Fruit fly (Drosophila melanogaster) whole organism, prepupa: Measurements from ENCODE around the gene Son.
A peak's percentile ranks its signal among the peaks of the same experiment; 100 is the strongest.

Experiments used
- CG15336 ChIP-seq: fragments of 200-800 bp; sonication (Bioruptor generic); IDR thresholded peaks from 2 replicates; pipeline ENCODE4 v1.3.6; 2022; ENCODE audit warnings: missing biosample characterization, missing genetic modification characterization
- CG16779 ChIP-seq: fragments of 200-800 bp; sonication (Bioruptor generic); optimal IDR thresholded peaks from 3 replicates; lab custom pipeline; 2017; ENCODE audit warnings: missing biosample characterization, mild to moderate bottlenecking, missing genetic modification characterization
- CG3032 ChIP-seq: fragments of 200-800 bp; optimal IDR thresholded peaks from 2 replicates; lab custom pipeline; 2019; ENCODE audit warnings: missing biosample characterization, mild to moderate bottlenecking, missing genetic modification characterization, moderate library complexity
- CG6854 ChIP-seq: fragments of 200-800 bp; sonication (Bioruptor generic); optimal IDR thresholded peaks from 2 replicates; lab custom pipeline; 2017; ENCODE audit warnings: missing biosample characterization, mild to moderate bottlenecking, missing genetic modification characterization
- CG8632 ChIP-seq: fragments of 200-800 bp; sonication (Bioruptor generic); optimal IDR thresholded peaks from 3 replicates; lab custom pipeline; 2016; ENCODE audit warnings: missing biosample characterization, missing genetic modification characterization
- Eip78C ChIP-seq: fragments of 200-800 bp; sonication (Bioruptor generic); peaks from one replicate; lab custom pipeline; 2016; ENCODE audit warnings: missing biosample characterization, missing genetic modification characterization
- Ets21C ChIP-seq: fragments of 200-800 bp; sonication (Bioruptor generic); optimal IDR thresholded peaks from 3 replicates; lab custom pipeline; 2016; ENCODE audit warnings: missing biosample characterization, missing genetic modification characterization
- Sox15 ChIP-seq: fragments of 200-800 bp; sonication (Bioruptor generic); optimal IDR thresholded peaks from 3 replicates; lab custom pipeline; 2016; ENCODE audit warnings: missing biosample characterization, missing genetic modification characterization
- eg ChIP-seq: fragments of 200-800 bp; sonication (Bioruptor generic); IDR thresholded peaks from 3 replicates; pipeline ENCODE4 v1.3.6; 2022; ENCODE audit warnings: missing biosample characterization, missing genetic modification characterization
- fd59A ChIP-seq: fragments of 200-800 bp; sonication (Bioruptor generic); optimal IDR thresholded peaks from 2 replicates; lab custom pipeline; 2017; ENCODE audit warnings: missing biosample characterization, mild to moderate bottlenecking, missing genetic modification characterization, missing genetic modification reagents
- pdm3 ChIP-seq: fragments of 200-800 bp; sonication (Bioruptor generic); optimal IDR thresholded peaks from 3 replicates; lab custom pipeline; 2016; ENCODE audit warnings: missing biosample characterization, missing genetic modification characterization
- ss ChIP-seq, 2 experiments: fragments of 200-800 bp; sonication (Bioruptor generic); optimal IDR thresholded peaks; 2 replicates in 1 of 2; 3 replicates in 1 of 2; lab custom pipeline; 2017 to 2018; ENCODE audit warnings: mild to moderate bottlenecking in 2 of 2, missing biosample characterization in 2 of 2, missing genetic modification characterization in 2 of 2, moderate library complexity in 1 of 2
- topi ChIP-seq: fragments of 200-800 bp; sonication (Bioruptor generic); optimal IDR thresholded peaks from 3 replicates; lab custom pipeline; 2016; ENCODE audit warnings: missing biosample characterization, missing genetic modification characterization

DNA sequence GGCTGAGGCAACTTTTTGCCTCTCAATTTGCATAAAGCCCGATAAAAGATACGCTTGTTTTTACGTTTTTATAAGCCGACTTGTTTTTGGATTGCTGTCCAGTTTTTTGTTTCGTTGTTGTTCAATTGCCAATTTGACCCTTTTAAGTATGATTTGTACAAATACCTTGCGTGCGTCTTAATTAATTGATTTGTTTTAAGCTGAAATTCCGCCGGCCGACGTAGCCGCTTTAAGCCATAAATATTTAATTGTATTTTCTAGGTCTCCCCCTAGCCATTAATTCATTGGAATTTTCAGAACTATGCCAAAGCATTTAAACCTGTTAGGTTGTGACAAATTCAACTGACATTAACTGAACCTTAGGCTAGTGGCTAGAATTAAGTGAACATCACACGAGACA lies 18.8 kb downstream of the Son start:
- TF ChIP-seq Sox15, result no peak
- no peak for TF ChIP-seq CG3032 (tag; lab: Kevin White, UChicago)
- TF ChIP-seq pdm3 (GFP tag; lab: Kevin White, UChicago), result no peak
- no peak for TF ChIP-seq CG8632 (GFP tag; lab: Kevin White, UChicago)
- no peak for TF ChIP-seq fd59A (GFP tag; lab: Kevin White, UChicago)
- no peak for TF ChIP-seq topi
- TF ChIP-seq CG6854 (GFP tag; lab: Kevin White, UChicago), result no peak
- TF ChIP-seq CG16779 (tag; lab: Kevin White, UChicago), result no peak
- TF ChIP-seq ss (GFP tag; optimal IDR thresholded peaks at IDR 0.05; lab: Kevin White, UChicago), result no peak
- TF ChIP-seq eg (GFP tag; lab: Robert Waterston, UW), result no peak
- TF ChIP-seq Eip78C, result peak; percentile 15
- no peak for TF ChIP-seq Ets21C (GFP tag; lab: Kevin White, UChicago)
- TF ChIP-seq CG15336, result no peak
